Fruit fly (Drosophila melanogaster) whole organism, embryonic: Measurements from ENCODE around the gene Rpn11.
A peak's percentile ranks its signal among the peaks of the same experiment; 100 is the strongest.

Experiments
- B-H1 ChIP-seq: fragments of 200-800 bp; sonication (Bioruptor generic); IDR thresholded peaks from 3 replicates; pipeline ENCODE4 v1.3.6; 2022; ENCODE audit warnings: missing biosample characterization, missing genetic modification characterization
- CG10431 ChIP-seq: fragments of 200-800 bp; sonication (Bioruptor generic); optimal IDR thresholded peaks from 3 replicates; lab custom pipeline; 2018; ENCODE audit warnings: missing biosample characterization, mild to moderate bottlenecking, missing genetic modification characterization
- CG11504 ChIP-seq: fragments of 200-800 bp; sonication (Bioruptor generic); optimal IDR thresholded peaks from 3 replicates; lab custom pipeline; 2019; ENCODE audit warnings: missing biosample characterization, mild to moderate bottlenecking, missing genetic modification characterization, moderate library complexity
- CG13287 ChIP-seq: fragments of 200-800 bp; sonication (Bioruptor generic); IDR thresholded peaks from 2 replicates; pipeline ENCODE4 v1.3.6; 2022; ENCODE audit warnings: missing biosample characterization, missing genetic modification characterization; ENCODE audit not compliant: partially characterized antibody
- CG14014 ChIP-seq: fragments of 200-800 bp; sonication (Bioruptor generic); IDR thresholded peaks from 2 replicates; pipeline ENCODE4 v1.3.6; 2022; ENCODE audit warnings: missing biosample characterization, missing genetic modification characterization
- CG15696 ChIP-seq: fragments of 200-800 bp; sonication (Bioruptor generic); optimal IDR thresholded peaks from 2 replicates; lab custom pipeline; 2019; ENCODE audit warnings: missing biosample characterization, mild to moderate bottlenecking, missing genetic modification characterization, moderate library complexity
- CG16813 ChIP-seq: fragments of 200-800 bp; sonication (Bioruptor generic); IDR thresholded peaks from 3 replicates; pipeline ENCODE4 v1.3.6; 2022; ENCODE audit warnings: missing biosample characterization, missing genetic modification characterization; ENCODE audit not compliant: partially characterized antibody
- CG17361 ChIP-seq: fragments of 200-800 bp; sonication (Bioruptor generic); IDR thresholded peaks from 3 replicates; pipeline ENCODE4 v1.3.6; 2022; ENCODE audit warnings: missing biosample characterization, missing genetic modification characterization
- CG17802 ChIP-seq: fragments of 200-800 bp; sonication (Bioruptor generic); optimal IDR thresholded peaks from 2 replicates; lab custom pipeline; 2018; ENCODE audit warnings: missing biosample characterization, mild to moderate bottlenecking, missing genetic modification characterization, moderate library complexity
- CG1792 ChIP-seq: fragments of 200-800 bp; sonication (Bioruptor generic); optimal IDR thresholded peaks from 2 replicates; lab custom pipeline; 2016; ENCODE audit warnings: missing biosample characterization, missing genetic modification characterization
- CG2116 ChIP-seq: fragments of 200-800 bp; sonication (Bioruptor generic); optimal IDR thresholded peaks from 3 replicates; lab custom pipeline; 2018; ENCODE audit warnings: missing biosample characterization, mild to moderate bottlenecking, missing genetic modification characterization
- CG2120 ChIP-seq: fragments of 200-800 bp; sonication (Bioruptor generic); optimal IDR thresholded peaks from 3 replicates; lab custom pipeline; 2016; ENCODE audit warnings: missing biosample characterization, missing genetic modification characterization
- CG2678 ChIP-seq: fragments of 200-800 bp; sonication (Bioruptor generic); optimal IDR thresholded peaks from 3 replicates; lab custom pipeline; 2019; ENCODE audit warnings: missing biosample characterization, mild to moderate bottlenecking, missing genetic modification characterization, moderate library complexity
- CG2712 ChIP-seq: fragments of 200-800 bp; optimal IDR thresholded peaks from 3 replicates; lab custom pipeline; 2019; ENCODE audit warnings: missing biosample characterization, mild to moderate bottlenecking, missing genetic modification characterization, moderate library complexity
- CG34422 ChIP-seq: fragments of 200-800 bp; sonication (Bioruptor generic); IDR thresholded peaks from 3 replicates; pipeline ENCODE4 v1.3.6; 2022; ENCODE audit warnings: missing biosample characterization, missing genetic modification characterization
- CG8924 ChIP-seq: fragments of 200-800 bp; optimal IDR thresholded peaks from 3 replicates; lab custom pipeline; 2019; ENCODE audit warnings: missing biosample characterization, mild to moderate bottlenecking, missing genetic modification characterization, moderate library complexity
- CG9797 ChIP-seq: fragments of 200-800 bp; sonication (Bioruptor generic); optimal IDR thresholded peaks from 3 replicates; lab custom pipeline; 2018; ENCODE audit warnings: missing biosample characterization, mild to moderate bottlenecking, missing genetic modification characterization
- CG9817 ChIP-seq: fragments of 200-800 bp; sonication (Bioruptor generic); optimal IDR thresholded peaks from 2 replicates; lab custom pipeline; 2018; ENCODE audit warnings: missing biosample characterization, mild to moderate bottlenecking, missing genetic modification characterization, moderate library complexity
- CTCF ChIP-seq: fragments of 200-800 bp; sonication (Bioruptor generic); optimal IDR thresholded peaks from 2 replicates; lab custom pipeline; 2017; ENCODE audit warnings: missing biosample characterization, mild to moderate bottlenecking, missing genetic modification characterization, moderate library complexity
- Dp ChIP-seq: fragments of 200-800 bp; sonication (Bioruptor generic); optimal IDR thresholded peaks from 2 replicates; lab custom pipeline; 2018; ENCODE audit warnings: missing biosample characterization, mild to moderate bottlenecking, missing genetic modification characterization, moderate library complexity
- Ets97D ChIP-seq: fragments of 200-800 bp; sonication (Bioruptor generic); optimal IDR thresholded peaks from 3 replicates; lab custom pipeline; 2016; ENCODE audit warnings: missing biosample characterization, missing genetic modification characterization
- Fer1 ChIP-seq: fragments of 200-800 bp; sonication (Bioruptor generic); optimal IDR thresholded peaks from 2 replicates; lab custom pipeline; 2017; ENCODE audit warnings: missing biosample characterization, mild to moderate bottlenecking, missing genetic modification characterization
- HLHmδ ChIP-seq: fragments of 200-800 bp; sonication (Bioruptor generic); optimal IDR thresholded peaks from 2 replicates; lab custom pipeline; 2018; ENCODE audit warnings: missing biosample characterization, mild to moderate bottlenecking, missing genetic modification characterization, moderate library complexity
- Hmr ChIP-seq: fragments of 200-800 bp; sonication (Bioruptor generic); optimal IDR thresholded peaks from 3 replicates; lab custom pipeline; 2017; ENCODE audit warnings: mild to moderate bottlenecking, missing biosample characterization, missing genetic modification reagents, missing genetic modification characterization
- Hr51 ChIP-seq, 2 experiments: fragments of 200-800 bp; sonication (Bioruptor generic); optimal IDR thresholded peaks; 2 replicates in 1 of 2; 3 replicates in 1 of 2; lab custom pipeline; 2016 to 2018; ENCODE audit warnings: missing biosample characterization in 2 of 2, missing genetic modification characterization in 2 of 2, mild to moderate bottlenecking in 1 of 2, moderate library complexity in 1 of 2
- MESR4 ChIP-seq: fragments of 200-800 bp; sonication (Bioruptor generic); optimal IDR thresholded peaks from 2 replicates; lab custom pipeline; 2018; ENCODE audit warnings: missing biosample characterization, mild to moderate bottlenecking, missing genetic modification characterization, moderate library complexity
- Med ChIP-seq: fragments of 200-800 bp; sonication (Bioruptor generic); peaks from one replicate; lab custom pipeline; 2016; ENCODE audit warnings: missing biosample characterization, missing genetic modification characterization, mild to moderate bottlenecking, inconsistent platforms, moderate library complexity
- Nf-YC ChIP-seq: fragments of 200-800 bp; optimal IDR thresholded peaks from 3 replicates; lab custom pipeline; 2019; ENCODE audit warnings: missing biosample characterization, mild to moderate bottlenecking, missing genetic modification characterization, moderate library complexity
- NfI ChIP-seq: fragments of 200-800 bp; sonication (Bioruptor generic); optimal IDR thresholded peaks from 3 replicates; lab custom pipeline; 2018; ENCODE audit warnings: missing biosample characterization, mild to moderate bottlenecking, missing genetic modification characterization, moderate library complexity
- Sry-δ ChIP-seq: fragments of 200-800 bp; sonication (Bioruptor generic); optimal IDR thresholded peaks from 2 replicates; lab custom pipeline; 2016; ENCODE audit warnings: missing biosample characterization, missing genetic modification characterization
- amos ChIP-seq: fragments of 200-800 bp; sonication (Bioruptor generic); IDR thresholded peaks from 2 replicates; pipeline ENCODE4 v1.3.6; 2022; ENCODE audit warnings: missing biosample characterization, missing genetic modification characterization; ENCODE audit not compliant: partially characterized antibody
- ato ChIP-seq: fragments of 200-800 bp; sonication (Bioruptor generic); IDR thresholded peaks from 2 replicates; pipeline ENCODE4 v1.3.6; 2022; ENCODE audit warnings: missing biosample characterization, missing genetic modification characterization; ENCODE audit not compliant: partially characterized antibody
- bigmax ChIP-seq: fragments of 200-800 bp; sonication (Bioruptor generic); optimal IDR thresholded peaks from 2 replicates; lab custom pipeline; 2018; ENCODE audit warnings: missing biosample characterization, mild to moderate bottlenecking, missing genetic modification characterization
- chm ChIP-seq: fragments of 200-800 bp; sonication (Bioruptor generic); IDR thresholded peaks from 2 replicates; pipeline ENCODE4 v1.3.6; 2022; ENCODE audit warnings: missing biosample characterization, missing genetic modification characterization
- crp ChIP-seq, 2 experiments: fragments of 200-800 bp; sonication (Bioruptor generic); optimal IDR thresholded peaks; 2 replicates in 1 of 2; 3 replicates in 1 of 2; lab custom pipeline; 2017; ENCODE audit warnings: missing biosample characterization in 2 of 2, missing genetic modification characterization in 2 of 2, mild to moderate bottlenecking in 1 of 2, moderate library complexity in 1 of 2
- dpn ChIP-seq, 2 experiments: fragments of 200-800 bp; sonication (Bioruptor generic); optimal IDR thresholded peaks; 3 replicates each; lab custom pipeline; 2016; ENCODE audit warnings: missing biosample characterization in 2 of 2, missing genetic modification characterization in 2 of 2
- ems ChIP-seq: fragments of 200-800 bp; sonication (Bioruptor generic); optimal IDR thresholded peaks from 3 replicates; lab custom pipeline; 2016; ENCODE audit warnings: missing biosample characterization, missing genetic modification characterization
- gce ChIP-seq: fragments of 200-800 bp; sonication (Bioruptor generic); IDR thresholded peaks from 3 replicates; pipeline ENCODE4 v1.3.6; 2022; ENCODE audit warnings: missing biosample characterization, missing genetic modification characterization
- gem ChIP-seq: fragments of 200-800 bp; sonication (Bioruptor generic); optimal IDR thresholded peaks from 2 replicates; lab custom pipeline; 2019; ENCODE audit warnings: missing biosample characterization, mild to moderate bottlenecking, missing genetic modification characterization, moderate library complexity
- gsb ChIP-seq: fragments of 200-800 bp; sonication (Bioruptor generic); IDR thresholded peaks from 2 replicates; pipeline ENCODE4 v1.3.6; 2022; ENCODE audit warnings: missing biosample characterization, missing genetic modification characterization
- ham ChIP-seq: fragments of 200-800 bp; sonication (Bioruptor generic); IDR thresholded peaks from 2 replicates; pipeline ENCODE4 v1.3.6; 2022; ENCODE audit warnings: missing biosample characterization, missing genetic modification characterization
- knrl ChIP-seq: fragments of 200-800 bp; sonication (Bioruptor generic); IDR thresholded peaks from 3 replicates; pipeline ENCODE4 v1.3.6; 2022; ENCODE audit warnings: missing biosample characterization, missing genetic modification characterization; ENCODE audit not compliant: partially characterized antibody
- lab ChIP-seq: fragments of 200-800 bp; sonication (Bioruptor generic); optimal IDR thresholded peaks from 3 replicates; lab custom pipeline; 2017; ENCODE audit warnings: missing biosample characterization, missing genetic modification characterization, mild to moderate bottlenecking, moderate library complexity, missing genetic modification reagents
- lmd ChIP-seq: fragments of 200-800 bp; sonication (Bioruptor generic); IDR thresholded peaks from 2 replicates; pipeline ENCODE4 v1.3.6; 2022; ENCODE audit warnings: missing biosample characterization, missing genetic modification characterization
- nerfin-1 ChIP-seq: fragments of 200-800 bp; sonication (Bioruptor generic); optimal IDR thresholded peaks from 3 replicates; lab custom pipeline; 2019; ENCODE audit warnings: missing biosample characterization, mild to moderate bottlenecking, missing genetic modification characterization, moderate library complexity
- run ChIP-seq: fragments of 200-800 bp; sonication (Bioruptor generic); optimal IDR thresholded peaks from 3 replicates; lab custom pipeline; 2018; ENCODE audit warnings: missing biosample characterization, mild to moderate bottlenecking, missing genetic modification characterization
- tio ChIP-seq: fragments of 200-800 bp; sonication (Bioruptor generic); optimal IDR thresholded peaks from 2 replicates; lab custom pipeline; 2017; ENCODE audit warnings: missing biosample characterization, missing genetic modification characterization, inconsistent platforms
- unc-4 ChIP-seq: fragments of 200-800 bp; sonication (Bioruptor generic); IDR thresholded peaks from 2 replicates; pipeline ENCODE4 v1.3.6; 2022; ENCODE audit warnings: missing biosample characterization, missing genetic modification characterization; ENCODE audit not compliant: partially characterized antibody
- zen ChIP-seq: fragments of 200-800 bp; sonication (Bioruptor generic); optimal IDR thresholded peaks from 3 replicates; lab custom pipeline; 2018; ENCODE audit warnings: missing biosample characterization, mild to moderate bottlenecking, missing genetic modification characterization, moderate library complexity

The Rpn11 gene

dm6 chr2L:5054953-5055352 is 4.6 kb downstream of the Rpn11 start, which contains the start of the genes CG14036 and His3.3A (continued):
- TF ChIP-seq CG34422 (GFP tag; lab: Robert Waterston, UW) (peak; percentile 75; the same call in 2 of the 3 replicates), bigmax (GFP tag; lab: Kevin White, UChicago) (no peak), CG10431 (peak; percentile 42), crp (GFP tag; optimal IDR thresholded peaks at IDR 0.05; lab: Kevin White, UChicago) (peak in 1 of 2 experiments; percentile 77), chm (peak; percentile 27; the same call in 1 of the 2 replicates), Hr51 (GFP tag; optimal IDR thresholded peaks at IDR 0.05; lab: Kevin White, UChicago) (peak in 1 of 2 experiments; percentile 22), CG9797 (peak; percentile 97), CG17802 (tag; lab: Kevin White, UChicago) (peak; percentile 6), nerfin-1 (tag; lab: Kevin White, UChicago) (peak; percentile 20), CG2712 (tag; lab: Kevin White, UChicago) (peak; percentile 46), dpn (GFP tag; optimal IDR thresholded peaks at IDR 0.05; lab: Kevin White, UChicago) (no peak), knrl (peak; percentile 52; the same call in 2 of the 3 replicates), ems (GFP tag; lab: Kevin White, UChicago) (peak; percentile 50), CG2116 (GFP tag; lab: Kevin White, UChicago) (peak; percentile 90), CG8924 (peak; percentile 49), CG11504 (tag; lab: Kevin White, UChicago) (peak; percentile 18), MESR4 (GFP tag; lab: Kevin White, UChicago) (peak; percentile 89), CG1792 (GFP tag; lab: Kevin White, UChicago) (no peak), tio (GFP tag; lab: Kevin White, UChicago) (no peak), CG15696 (tag; lab: Kevin White, UChicago) (peak; percentile 21), gem (tag; lab: Kevin White, UChicago) (peak; percentile 5), B-H1 (GFP tag; lab: Robert Waterston, UW) (no peak), Dp (GFP tag; lab: Kevin White, UChicago) (peak; percentile 88), CG17361 (GFP tag; lab: Robert Waterston, UW) (peak; percentile 40; the same call in 1 of the 3 replicates), run (tag; lab: Kevin White, UChicago) (no peak), ato (0 out of 2 replicates have a peak, but pooled peaks have one; percentile 25), Sry-δ (peak; percentile 65), amos (GFP tag; lab: Robert Waterston, UW) (peak; percentile 64; the same call in 1 of the 2 replicates), lmd (GFP tag; lab: Robert Waterston, UW) (no peak), HLHmδ (GFP tag; lab: Kevin White, UChicago) (peak; percentile 74), Nf-YC (tag; lab: Kevin White, UChicago) (peak; percentile 37), ham (GFP tag; lab: Robert Waterston, UW) (no peak), zen (tag; lab: Kevin White, UChicago) (peak; percentile 25), Med (GFP tag; lab: Kevin White, UChicago) (peak; percentile 87), CG2678 (tag; lab: Kevin White, UChicago) (peak; percentile 14), CG9817 (tag; lab: Kevin White, UChicago) (peak; percentile 11), gce (GFP tag; lab: Robert Waterston, UW) (0 out of 3 replicates have a peak, but pooled peaks have one; percentile 16), CG13287 (peak; percentile 81), NfI (GFP tag; lab: Kevin White, UChicago) (no peak), Fer1 (GFP tag; lab: Kevin White, UChicago) (peak; percentile 48), lab (peak; percentile 35), Ets97D (GFP tag; lab: Kevin White, UChicago) (peak; percentile 81), Hmr (GFP tag; lab: Kevin White, UChicago) (peak; percentile 42), gsb (GFP tag; lab: Robert Waterston, UW) (0 out of 2 replicates have a peak, but pooled peaks have one; percentile 32), CG16813 (GFP tag; lab: Robert Waterston, UW) (peak; percentile 69), CTCF (GFP tag; lab: Kevin White, UChicago) (peak; percentile 33), unc-4 (GFP tag; lab: Robert Waterston, UW) (peak; percentile 69), CG2120 (GFP tag; lab: Kevin White, UChicago) (peak; percentile 46), CG14014 (GFP tag; lab: Robert Waterston, UW) (no peak)
